Fruit fly (Drosophila melanogaster) whole organism, adult: ENCODE measurements around the gene CG12061.

Experiments
- CG11617 ChIP-seq: fragments of 200-800 bp; sonication (Bioruptor generic); optimal IDR thresholded peaks from 2 replicates; lab custom pipeline; 2017; ENCODE audit warnings: mild to moderate bottlenecking, missing biosample characterization, missing genetic modification reagents, missing genetic modification characterization
- CG12768 ChIP-seq: fragments of 200-800 bp; sonication (Bioruptor generic); optimal IDR thresholded peaks from 2 replicates; lab custom pipeline; 2017; ENCODE audit warnings: missing biosample characterization, missing genetic modification characterization, mild to moderate bottlenecking, moderate library complexity, missing genetic modification reagents
- CG14711 ChIP-seq: fragments of 200-800 bp; sonication (Bioruptor generic); optimal IDR thresholded peaks from 2 replicates; lab custom pipeline; 2018; ENCODE audit warnings: missing biosample characterization, mild to moderate bottlenecking, missing genetic modification characterization, moderate library complexity
- CG1620 ChIP-seq: fragments of 200-800 bp; sonication (Bioruptor generic); optimal IDR thresholded peaks from 2 replicates; lab custom pipeline; 2016; ENCODE audit warnings: missing biosample characterization, missing genetic modification characterization
- CG33017 ChIP-seq: fragments of 200-800 bp; sonication (Bioruptor generic); optimal IDR thresholded peaks from 2 replicates; lab custom pipeline; 2018; ENCODE audit warnings: missing biosample characterization, mild to moderate bottlenecking, missing genetic modification characterization, moderate library complexity
- CG5204 ChIP-seq: fragments of 200-800 bp; sonication (Bioruptor generic); optimal IDR thresholded peaks from 2 replicates; lab custom pipeline; 2016; ENCODE audit warnings: missing biosample characterization, missing genetic modification characterization
- CG7045 ChIP-seq: fragments of 200-800 bp; sonication (Bioruptor generic); optimal IDR thresholded peaks from 2 replicates; lab custom pipeline; 2017; ENCODE audit warnings: missing biosample characterization, mild to moderate bottlenecking, missing genetic modification characterization
- CG7101 ChIP-seq: fragments of 200-800 bp; sonication (Bioruptor generic); optimal IDR thresholded peaks from 2 replicates; lab custom pipeline; 2018; ENCODE audit warnings: missing biosample characterization, mild to moderate bottlenecking, missing genetic modification characterization, moderate library complexity
- Clk ChIP-seq: fragments of 200-800 bp; sonication (Bioruptor generic); optimal IDR thresholded peaks from 2 replicates; lab custom pipeline; 2017; ENCODE audit warnings: missing biosample characterization, missing genetic modification characterization
- Crg-1 ChIP-seq: fragments of 200-800 bp; sonication (Bioruptor generic); optimal IDR thresholded peaks from 2 replicates; lab custom pipeline; 2016; ENCODE audit warnings: missing biosample characterization, missing genetic modification characterization
- Hr96 ChIP-seq: fragments of 200-800 bp; sonication (Bioruptor generic); optimal IDR thresholded peaks from 2 replicates; lab custom pipeline; 2016; ENCODE audit warnings: missing biosample characterization, missing genetic modification characterization
- Mnt ChIP-seq: fragments of 200-800 bp; sonication (Bioruptor generic); optimal IDR thresholded peaks from 2 replicates; lab custom pipeline; 2016; ENCODE audit warnings: missing biosample characterization, mild to moderate bottlenecking, missing genetic modification characterization
- bab1 ChIP-seq: fragments of 200-800 bp; sonication (Bioruptor generic); optimal IDR thresholded peaks from 3 replicates; lab custom pipeline; 2019; ENCODE audit warnings: missing biosample characterization, mild to moderate bottlenecking, missing genetic modification characterization, moderate library complexity
- cic ChIP-seq: fragments of 200-800 bp; sonication (Bioruptor generic); optimal IDR thresholded peaks from 2 replicates; lab custom pipeline; 2017; ENCODE audit warnings: missing biosample characterization, mild to moderate bottlenecking, missing genetic modification characterization, moderate library complexity
- cnc ChIP-seq, 2 experiments: fragments of >200 bp; optimal IDR thresholded peaks; 2 replicates each; lab custom pipeline; 2017
- kay ChIP-seq: fragments of 200-800 bp; sonication (Bioruptor generic); peaks from one replicate; lab custom pipeline; 2016; ENCODE audit warnings: missing biosample characterization, missing genetic modification characterization, borderline replicate concordance
- ovo ChIP-seq: fragments of 200-800 bp; sonication (Bioruptor generic); optimal IDR thresholded peaks from 2 replicates; lab custom pipeline; 2016; ENCODE audit warnings: missing biosample characterization, missing genetic modification characterization
- pad ChIP-seq: fragments of 200-800 bp; sonication (Bioruptor generic); optimal IDR thresholded peaks from 3 replicates; lab custom pipeline; 2017; ENCODE audit warnings: missing biosample characterization, missing genetic modification characterization, mild to moderate bottlenecking, moderate library complexity, missing genetic modification reagents
- tj ChIP-seq: fragments of 200-800 bp; sonication (Bioruptor generic); optimal IDR thresholded peaks from 3 replicates; lab custom pipeline; 2017; ENCODE audit warnings: missing biosample characterization, mild to moderate bottlenecking, missing genetic modification characterization, moderate library complexity
- toe ChIP-seq: fragments of 200-800 bp; sonication (Bioruptor generic); optimal IDR thresholded peaks from 2 replicates; lab custom pipeline; 2016; ENCODE audit warnings: missing biosample characterization, missing genetic modification characterization

Gene CG12061

dm6 chrX:23011859-23012258 lies 24.0 kb upstream of the CG12061 start:
- TF ChIP-seq CG12768 (GFP tag; lab: Kevin White, UChicago), result no peak

- TF ChIP-seq CG11617 (GFP tag; lab: Kevin White, UChicago) (no peak), pad (peak; percentile 47), CG14711 (tag; lab: Kevin White, UChicago) (no peak), toe (GFP tag; lab: Kevin White, UChicago) (peak; percentile 30), Mnt (GFP tag; lab: Kevin White, UChicago) (peak; percentile 6), bab1 (peak; percentile 64), tj (GFP tag; lab: Kevin White, UChicago) (peak; percentile 46), CG1620 (GFP tag; lab: Kevin White, UChicago) (peak; percentile 53), cnc (optimal IDR thresholded peaks at IDR 0.05; lab: Kevin White, UChicago) (no peak), CG7101 (tag; lab: Kevin White, UChicago) (no peak)
Observed at dm6 chrX:23013208-23013607, 22.7 kb upstream of the CG12061 start, which contains the start of the genes Rab21 and Coa7. TSS of gene Rab21 (minus strand) at chrX:23013409. TSS of gene Coa7 (plus strand) at chrX:23013495.

- TF ChIP-seq CG12768 (GFP tag; lab: Kevin White, UChicago) (no peak), Crg-1 (GFP tag; lab: Kevin White, UChicago) (no peak), Clk (GFP tag; lab: Kevin White, UChicago) (no peak), ovo (GFP tag; lab: Kevin White, UChicago) (no peak), CG11617 (GFP tag; lab: Kevin White, UChicago) (no peak), CG1620 (GFP tag; lab: Kevin White, UChicago) (no peak), pad (no peak), tj (GFP tag; lab: Kevin White, UChicago) (no peak), Hr96 (GFP tag; lab: Kevin White, UChicago) (no peak), CG7045 (no peak), CG14711 (tag; lab: Kevin White, UChicago) (no peak), cic (GFP tag; lab: Kevin White, UChicago) (no peak), toe (GFP tag; lab: Kevin White, UChicago) (no peak), bab1 (no peak), CG7101 (tag; lab: Kevin White, UChicago) (no peak), cnc (optimal IDR thresholded peaks at IDR 0.05; lab: Kevin White, UChicago) (no peak), Mnt (GFP tag; lab: Kevin White, UChicago) (no peak), CG5204 (GFP tag; lab: Kevin White, UChicago) (no peak), kay (GFP tag; lab: Kevin White, UChicago) (no peak)
Observed at dm6 chrX:23022598-23022997, 13.3 kb upstream of the CG12061 start, which contains the start of gene zyd. TSS of gene zyd (plus strand) at chrX:23022898.

- TF ChIP-seq CG7045 (no peak), CG12768 (GFP tag; lab: Kevin White, UChicago) (no peak), CG11617 (GFP tag; lab: Kevin White, UChicago) (no peak), CG33017 (tag; lab: Kevin White, UChicago) (no peak), Hr96 (GFP tag; lab: Kevin White, UChicago) (no peak), Crg-1 (GFP tag; lab: Kevin White, UChicago) (no peak), CG14711 (tag; lab: Kevin White, UChicago) (no peak), kay (GFP tag; lab: Kevin White, UChicago) (no peak), Mnt (GFP tag; lab: Kevin White, UChicago) (no peak), cic (GFP tag; lab: Kevin White, UChicago) (no peak), bab1 (no peak), toe (GFP tag; lab: Kevin White, UChicago) (no peak), CG1620 (GFP tag; lab: Kevin White, UChicago) (no peak), CG7101 (tag; lab: Kevin White, UChicago) (no peak), cnc (optimal IDR thresholded peaks at IDR 0.05; lab: Kevin White, UChicago) (no peak), Clk (GFP tag; lab: Kevin White, UChicago) (no peak), pad (no peak), ovo (GFP tag; lab: Kevin White, UChicago) (no peak)
Observed at dm6 chrX:23067521-23068459, 31.9 kb downstream of the CG12061 start, which contains the start of gene CG17167. TSS of gene CG17167 (plus strand) at chrX:23068301.

dm6 chrX:23071237-23071688 lies 35.4 kb downstream of the CG12061 start:
- no peak for TF ChIP-seq cic (GFP tag; lab: Kevin White, UChicago)
- TF ChIP-seq toe (GFP tag; lab: Kevin White, UChicago), result no peak
- no peak for TF ChIP-seq bab1
- no peak for TF ChIP-seq Hr96 (GFP tag; lab: Kevin White, UChicago)
- no peak for TF ChIP-seq ovo (GFP tag; lab: Kevin White, UChicago)
- TF ChIP-seq pad, result no peak

dm6 chrX:23073402-23073801 lies 37.5 kb downstream of the CG12061 start:
- TF ChIP-seq cic (GFP tag; lab: Kevin White, UChicago) (no peak), CG33017 (tag; lab: Kevin White, UChicago) (no peak), ovo (GFP tag; lab: Kevin White, UChicago) (no peak), kay (GFP tag; lab: Kevin White, UChicago) (no peak), Mnt (GFP tag; lab: Kevin White, UChicago) (no peak), CG11617 (GFP tag; lab: Kevin White, UChicago) (no peak), CG14711 (tag; lab: Kevin White, UChicago) (no peak), Hr96 (GFP tag; lab: Kevin White, UChicago) (no peak), CG1620 (GFP tag; lab: Kevin White, UChicago) (no peak), CG7101 (tag; lab: Kevin White, UChicago) (no peak), cnc (optimal IDR thresholded peaks at IDR 0.05; lab: Kevin White, UChicago) (no peak), pad (no peak), Crg-1 (GFP tag; lab: Kevin White, UChicago) (no peak), tj (GFP tag; lab: Kevin White, UChicago) (no peak), CG12768 (GFP tag; lab: Kevin White, UChicago) (no peak), CG5204 (GFP tag; lab: Kevin White, UChicago) (no peak), CG7045 (no peak), bab1 (no peak), toe (GFP tag; lab: Kevin White, UChicago) (no peak)
